Worm (Caenorhabditis elegans) whole organism, midembryonic: ENCODE measurements around the gene luc-7L3.

Experiments
- T22C8.4 ChIP-seq: fragments of 200-800 bp; sonication (Bioruptor generic); IDR thresholded peaks from 2 replicates; pipeline ENCODE4 v1.3.6; 2022; ENCODE audit warnings: missing genetic modification characterization, missing compliant biosample characterization
- cog-1 ChIP-seq: sonication (generic microtip); optimal IDR thresholded peaks from 2 replicates; lab custom pipeline; 2016; ENCODE audit warnings: missing genetic modification characterization, missing compliant biosample characterization
- flt-1 ChIP-seq: fragments of 200-800 bp; sonication (Bioruptor generic); IDR thresholded peaks from 2 replicates; pipeline ENCODE4 v1.3.6; 2022; ENCODE audit warnings: missing genetic modification characterization, missing compliant biosample characterization
- klf-2 ChIP-seq: fragments of 200-800 bp; sonication (Bioruptor generic); conservative IDR thresholded peaks from 2 replicates; pipeline ENCODE4 v1.3.6; 2022; ENCODE audit warnings: missing genetic modification reagents, missing genetic modification characterization, missing compliant biosample characterization
- med-1 ChIP-seq: sonication (generic microtip); optimal IDR thresholded peaks from 2 replicates; lab custom pipeline; 2017; ENCODE audit warnings: missing genetic modification characterization, mild to moderate bottlenecking, missing compliant biosample characterization, antibody characterized with exemption, missing genetic modification reagents; ENCODE audit not compliant: insufficient read depth
- ref-1 ChIP-seq: fragments of 200-800 bp; sonication (Bioruptor generic); conservative IDR thresholded peaks from 2 replicates; pipeline ENCODE4 v1.3.6; 2022; ENCODE audit warnings: missing genetic modification reagents, missing genetic modification characterization, missing compliant biosample characterization
- tab-1 ChIP-seq: fragments of 200-800 bp; sonication (Bioruptor generic); IDR thresholded peaks from 2 replicates; pipeline ENCODE4 v1.3.6; 2022; ENCODE audit warnings: missing genetic modification characterization, missing compliant biosample characterization
- ztf-23 ChIP-seq: fragments of 200-800 bp; sonication (Bioruptor generic); IDR thresholded peaks from 2 replicates; pipeline ENCODE4 v1.3.6; 2022; ENCODE audit warnings: missing genetic modification reagents, missing genetic modification characterization, missing compliant biosample characterization
- ztf-29 ChIP-seq: fragments of 200-800 bp; sonication (Bioruptor generic); IDR thresholded peaks from 2 replicates; pipeline ENCODE4 v1.3.6; 2022; ENCODE audit warnings: missing genetic modification reagents, missing genetic modification characterization, missing compliant biosample characterization

Gene luc-7L3

DNA sequence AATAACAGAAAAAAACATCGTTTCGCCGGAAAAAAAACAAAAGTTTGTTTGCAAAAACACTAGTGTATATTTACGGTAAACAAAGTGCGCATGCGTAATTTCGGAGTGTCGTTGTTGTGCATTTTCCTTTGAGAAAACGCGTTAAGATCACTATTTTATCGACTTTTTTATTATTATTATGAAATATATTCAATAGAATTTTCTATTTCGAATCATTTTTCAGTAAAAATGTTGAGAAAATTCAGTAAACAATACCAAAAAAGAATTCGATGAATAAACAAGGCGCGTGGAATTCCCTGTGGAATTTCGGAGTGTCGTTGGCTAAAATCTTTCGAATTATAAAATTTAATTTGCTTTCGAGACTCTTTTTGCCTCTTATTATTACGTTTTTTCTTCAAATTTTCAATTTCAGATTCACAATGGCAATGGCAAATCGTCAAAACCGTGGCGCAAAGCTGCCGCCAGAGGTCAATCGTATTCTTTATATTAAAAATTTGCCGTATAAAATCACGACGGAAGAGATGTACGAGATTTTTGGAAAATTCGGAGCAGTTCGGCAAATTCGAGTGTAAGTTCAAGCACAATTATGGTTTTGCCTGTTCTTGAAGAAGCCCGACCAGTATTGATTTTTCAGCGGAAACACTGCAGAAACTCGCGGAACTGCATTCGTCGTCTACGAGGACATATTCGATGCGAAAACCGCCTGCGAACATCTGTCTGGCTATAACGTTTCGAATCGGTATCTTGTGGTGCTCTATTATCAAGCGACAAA, at the start of gene luc-7L3, which contains the start of gene sftb-6:
Gene luc-7L3, minus strand, starts transcription at position 36 of the 772 bp plus-strand sequence.
Gene sftb-6, plus strand, starts transcription at position 413 of the 772 bp plus-strand sequence.
- TF ChIP-seq cog-1 (tag; lab: Kevin White, UChicago) (peak; percentile 13), T22C8.4 (peak; percentile 28; the same call in 1 of the 2 replicates), tab-1 (no peak), klf-2 (GFP tag; lab: Robert Waterston, UW) (no peak), ztf-29 (GFP tag; lab: Robert Waterston, UW) (no peak), med-1 (GFP tag; lab: Kevin White, UChicago) (no peak), flt-1 (GFP tag; lab: Robert Waterston, UW) (no peak), ztf-23 (GFP tag; lab: Robert Waterston, UW) (no peak), ref-1 (GFP tag; lab: Robert Waterston, UW) (no peak)

DNA sequence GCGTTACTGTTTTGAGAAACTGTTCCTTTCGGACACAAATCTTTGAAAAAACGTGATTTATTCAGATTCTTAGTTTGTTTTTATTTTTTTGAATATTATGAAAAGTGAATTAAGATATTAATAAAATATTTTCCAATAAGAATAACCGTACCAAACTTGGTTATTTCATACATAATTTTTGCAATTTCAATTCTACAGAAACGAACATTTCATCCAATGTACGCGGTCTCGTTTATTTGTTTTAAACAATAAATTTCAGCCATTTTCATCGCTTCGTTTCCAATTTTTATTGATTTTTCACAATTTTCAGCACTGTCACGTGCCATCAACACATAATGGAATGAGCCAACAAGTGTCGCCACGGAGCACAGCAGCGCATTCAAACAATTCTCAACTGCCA, 49.1 kb upstream of the luc-7L3 start, which contains the start of gene T25D3.4:
Gene T25D3.4, plus strand, starts transcription at position 301 of the 400 bp plus-strand sequence.
- TF ChIP-seq med-1 (GFP tag; lab: Kevin White, UChicago): no peak
- TF ChIP-seq tab-1: no peak
- no peak for TF ChIP-seq ztf-29 (GFP tag; lab: Robert Waterston, UW)
- no peak for TF ChIP-seq ref-1 (GFP tag; lab: Robert Waterston, UW)
- TF ChIP-seq klf-2 (GFP tag; lab: Robert Waterston, UW): no peak
- no peak for TF ChIP-seq ztf-23 (GFP tag; lab: Robert Waterston, UW)
- no peak for TF ChIP-seq cog-1 (tag; lab: Kevin White, UChicago)

DNA sequence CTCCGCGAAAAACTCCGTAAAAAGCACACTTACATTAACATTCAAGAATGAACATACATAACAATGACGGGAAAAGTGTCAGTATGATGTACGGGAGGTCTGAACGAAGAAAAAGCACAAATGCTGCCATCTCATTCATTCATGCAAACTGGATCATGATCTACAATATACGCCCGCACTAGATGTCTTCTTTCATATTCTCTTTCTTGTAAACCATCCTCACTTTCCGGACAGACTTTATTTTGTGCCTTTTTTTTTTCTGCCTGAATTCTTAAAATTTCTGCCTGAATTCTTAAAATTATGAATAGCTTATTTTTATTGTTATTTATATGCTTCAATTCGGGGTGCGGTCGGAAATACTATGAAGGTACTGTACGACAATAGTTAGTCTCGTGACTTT, 37.3 kb upstream of the luc-7L3 start, which contains the start of gene K10B4.1:
Gene K10B4.1, plus strand, starts transcription at position 301 of the 400 bp plus-strand sequence.
- no peak for TF ChIP-seq T22C8.4
- TF ChIP-seq med-1 (GFP tag; lab: Kevin White, UChicago): no peak
- TF ChIP-seq tab-1: no peak
- no peak for TF ChIP-seq ref-1 (GFP tag; lab: Robert Waterston, UW)
- TF ChIP-seq klf-2 (GFP tag; lab: Robert Waterston, UW): no peak
- TF ChIP-seq cog-1 (tag; lab: Kevin White, UChicago): no peak
- TF ChIP-seq flt-1 (GFP tag; lab: Robert Waterston, UW): no peak
- no peak for TF ChIP-seq ztf-29 (GFP tag; lab: Robert Waterston, UW)
- no peak for TF ChIP-seq ztf-23 (GFP tag; lab: Robert Waterston, UW)

DNA sequence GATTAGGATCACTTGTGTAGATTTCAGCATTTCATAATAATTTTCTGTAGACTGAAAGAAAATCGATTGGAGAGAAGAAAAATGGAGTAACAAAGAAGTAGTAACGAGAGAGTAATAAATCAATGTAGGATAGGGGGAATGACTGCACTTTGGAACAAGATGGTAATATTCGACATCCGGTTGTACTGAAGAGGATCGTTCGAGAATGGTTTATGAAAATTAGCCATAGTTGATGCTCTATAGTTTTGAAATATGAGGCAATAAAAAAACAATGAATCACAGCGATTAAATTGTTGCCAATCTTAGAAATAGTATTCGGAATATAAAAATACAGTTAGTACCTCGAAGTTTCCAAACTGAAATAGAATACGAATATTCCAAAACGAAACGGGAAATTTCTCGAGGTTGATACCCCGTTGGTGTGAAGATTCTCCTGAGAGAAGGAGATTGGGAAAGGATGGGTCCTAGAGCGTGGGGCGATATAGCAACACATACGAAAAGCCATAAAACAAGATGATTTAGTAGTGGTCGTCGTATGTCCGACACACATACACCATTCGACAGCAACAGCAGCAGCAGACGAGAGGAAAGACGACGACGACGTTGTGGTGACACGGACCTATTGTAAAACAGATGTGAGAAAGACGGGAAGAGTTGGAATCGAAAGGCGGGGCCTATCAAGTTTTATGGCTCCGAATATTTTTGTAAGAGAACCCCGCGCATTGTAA, 35.9 kb upstream of the luc-7L3 start, which contains the start of gene cwn-1:
Gene cwn-1, minus strand, starts transcription at position 51 of the 728 bp plus-strand sequence.
- no peak for TF ChIP-seq tab-1
- no peak for TF ChIP-seq ztf-23 (GFP tag; lab: Robert Waterston, UW)
- TF ChIP-seq cog-1 (tag; lab: Kevin White, UChicago): no peak
- TF ChIP-seq ztf-29 (GFP tag; lab: Robert Waterston, UW): no peak
- no peak for TF ChIP-seq flt-1 (GFP tag; lab: Robert Waterston, UW)
- TF ChIP-seq med-1 (GFP tag; lab: Kevin White, UChicago): no peak
- no peak for TF ChIP-seq ref-1 (GFP tag; lab: Robert Waterston, UW)

DNA sequence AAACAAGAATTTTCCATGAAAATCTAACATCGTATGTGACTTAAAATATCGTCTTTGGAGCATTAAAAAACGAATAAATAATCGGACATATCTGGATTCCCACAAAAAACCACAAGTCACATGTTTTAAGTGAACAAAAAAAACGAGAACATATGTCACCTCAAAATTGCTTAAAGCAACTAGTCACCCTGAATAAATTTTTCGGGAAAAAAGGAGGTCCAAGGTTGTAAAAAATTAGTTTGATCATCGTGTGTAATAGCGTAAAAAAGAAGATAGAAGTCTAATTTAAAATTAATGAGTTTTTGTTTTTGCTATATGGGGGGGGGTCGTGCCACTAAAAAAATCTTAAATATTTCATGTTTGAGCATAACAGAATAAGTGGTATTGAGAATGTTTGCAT, 31.9 kb upstream of the luc-7L3 start:
- TF ChIP-seq cog-1 (tag; lab: Kevin White, UChicago) (no peak), ztf-29 (GFP tag; lab: Robert Waterston, UW) (no peak), T22C8.4 (no peak), flt-1 (GFP tag; lab: Robert Waterston, UW) (no peak), tab-1 (no peak), klf-2 (GFP tag; lab: Robert Waterston, UW) (no peak), ref-1 (GFP tag; lab: Robert Waterston, UW) (no peak), ztf-23 (GFP tag; lab: Robert Waterston, UW) (no peak), med-1 (GFP tag; lab: Kevin White, UChicago) (no peak)

DNA sequence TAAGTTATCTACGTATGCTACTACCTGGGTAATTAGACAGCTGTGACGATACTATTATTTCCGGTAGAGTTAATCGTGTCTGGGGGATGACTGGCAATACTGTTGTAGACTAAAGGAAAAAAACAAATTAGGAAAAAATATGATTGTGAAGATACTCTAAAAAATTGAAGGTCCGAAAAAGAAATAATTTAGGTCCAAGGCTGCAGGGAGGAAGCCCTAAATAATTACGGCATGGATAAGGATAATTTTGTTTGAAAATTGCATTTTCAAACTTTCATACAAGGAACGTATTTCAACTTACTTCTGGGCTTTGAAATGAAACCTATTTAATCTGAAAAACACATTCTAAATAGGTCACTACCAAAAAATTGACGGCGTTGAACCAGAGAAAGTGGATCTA, 31.1 kb upstream of the luc-7L3 start, which contains the start of gene srd-3:
Gene srd-3, minus strand, starts transcription at position 101 of the 400 bp plus-strand sequence.
- TF ChIP-seq T22C8.4 (no peak), ref-1 (GFP tag; lab: Robert Waterston, UW) (no peak), tab-1 (no peak), flt-1 (GFP tag; lab: Robert Waterston, UW) (no peak), klf-2 (GFP tag; lab: Robert Waterston, UW) (no peak), cog-1 (tag; lab: Kevin White, UChicago) (no peak), med-1 (GFP tag; lab: Kevin White, UChicago) (no peak), ztf-23 (GFP tag; lab: Robert Waterston, UW) (no peak), ztf-29 (GFP tag; lab: Robert Waterston, UW) (no peak)

DNA sequence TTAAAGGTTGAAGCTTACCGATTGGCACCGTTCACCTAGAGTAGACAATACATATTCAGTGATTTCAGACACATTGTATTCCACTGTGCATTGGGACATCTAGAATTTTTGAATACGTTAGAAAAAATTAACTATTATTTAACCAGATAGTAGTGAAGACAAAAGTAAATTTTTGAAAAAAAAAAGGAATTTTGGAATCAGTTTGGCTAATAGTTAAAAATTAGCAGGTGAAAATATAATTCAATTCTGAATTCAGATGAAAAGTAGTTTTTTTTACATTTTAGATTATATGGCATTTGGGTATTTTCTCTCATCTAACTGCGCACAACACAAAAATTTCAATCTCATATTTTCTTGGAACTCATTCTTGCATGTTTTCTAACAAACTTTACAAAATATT, 27.1 kb upstream of the luc-7L3 start, which contains the start of gene nmur-2:
Gene nmur-2, minus strand, starts transcription at position 101 of the 400 bp plus-strand sequence.
- no peak for TF ChIP-seq ztf-29 (GFP tag; lab: Robert Waterston, UW)
- no peak for TF ChIP-seq flt-1 (GFP tag; lab: Robert Waterston, UW)
- no peak for TF ChIP-seq ref-1 (GFP tag; lab: Robert Waterston, UW)
- no peak for TF ChIP-seq klf-2 (GFP tag; lab: Robert Waterston, UW)
- TF ChIP-seq cog-1 (tag; lab: Kevin White, UChicago): no peak
- TF ChIP-seq tab-1: no peak

DNA sequence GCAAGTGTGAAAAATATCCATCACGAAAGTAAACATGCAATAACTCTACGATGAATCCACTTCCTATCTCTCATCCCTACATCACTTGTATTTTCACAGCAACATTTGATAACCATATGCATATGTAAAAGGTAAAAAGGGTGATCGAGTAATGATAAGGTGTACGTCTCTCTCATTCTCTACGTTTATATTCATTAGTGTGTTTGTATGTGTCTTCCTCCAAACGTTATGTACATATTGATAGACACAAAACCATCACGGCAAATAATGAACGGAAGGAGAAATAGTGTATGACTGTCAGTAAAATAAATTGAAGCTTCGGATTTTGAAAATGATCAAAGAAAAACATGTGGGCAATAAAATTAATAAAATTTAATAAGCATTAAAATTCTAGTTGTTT, 24.7 kb upstream of the luc-7L3 start:
- no peak for TF ChIP-seq med-1 (GFP tag; lab: Kevin White, UChicago)
- TF ChIP-seq flt-1 (GFP tag; lab: Robert Waterston, UW): no peak
- no peak for TF ChIP-seq cog-1 (tag; lab: Kevin White, UChicago)
